Worm (Caenorhabditis elegans) whole organism, mixed stage, embryonic: ENCODE measurements around the gene lin-31.

Experiments used
- ceh-83 ChIP-seq: fragments of 200-800 bp; sonication (Bioruptor generic); optimal IDR thresholded peaks from 2 replicates; lab custom pipeline; 2018; ENCODE audit warnings: mild to moderate bottlenecking, missing genetic modification characterization, missing compliant biosample characterization
- elt-3 ChIP-seq: fragments of 150-350 bp; optimal IDR thresholded peaks from 2 replicates; lab custom pipeline; 2014; ENCODE audit warnings: missing biosample characterization, missing genetic modification characterization
- mab-5 ChIP-seq: fragments of 150-350 bp; optimal IDR thresholded peaks from 2 replicates; lab custom pipeline; 2014; ENCODE audit warnings: missing biosample characterization, missing genetic modification characterization
- mep-1 ChIP-seq: fragments of 150-350 bp; optimal IDR thresholded peaks from 2 replicates; lab custom pipeline; 2017; ENCODE audit warnings: missing biosample characterization, missing genetic modification reagents, missing genetic modification characterization, inconsistent platforms
- nhr-12 ChIP-seq: fragments of 150-350 bp; optimal IDR thresholded peaks from 2 replicates; lab custom pipeline; 2014; ENCODE audit warnings: missing biosample characterization, missing genetic modification characterization
- nhr-2 ChIP-seq: fragments of 150-350 bp; optimal IDR thresholded peaks from 2 replicates; lab custom pipeline; 2014; ENCODE audit warnings: missing biosample characterization, missing genetic modification characterization
- nhr-237 ChIP-seq: fragments of 150-350 bp; optimal IDR thresholded peaks from 2 replicates; lab custom pipeline; 2014; ENCODE audit warnings: missing biosample characterization, missing genetic modification characterization
- nhr-76 ChIP-seq: sonication (generic microtip); optimal IDR thresholded peaks from 2 replicates; lab custom pipeline; 2017; ENCODE audit warnings: missing biosample characterization, missing genetic modification characterization
- pha-4 ChIP-seq: fragments of 150-350 bp; optimal IDR thresholded peaks from 2 replicates; lab custom pipeline; 2018; ENCODE audit warnings: missing biosample characterization, missing genetic modification reagents, missing genetic modification characterization
- sem-2 ChIP-seq: fragments of 200-800 bp; sonication (Bioruptor generic); optimal IDR thresholded peaks from 2 replicates; lab custom pipeline; 2018; ENCODE audit warnings: mild to moderate bottlenecking, missing genetic modification characterization, missing compliant biosample characterization
- snpc-4 ChIP-seq: fragments of 150-350 bp; optimal IDR thresholded peaks from 2 replicates; lab custom pipeline; 2014; ENCODE audit warnings: missing biosample characterization, missing genetic modification characterization
- unc-62 ChIP-seq: fragments of 150-350 bp; optimal IDR thresholded peaks from 2 replicates; lab custom pipeline; 2014; ENCODE audit warnings: missing biosample characterization, missing genetic modification reagents, missing genetic modification characterization
- ztf-11 ChIP-seq: fragments of 150-350 bp; optimal IDR thresholded peaks from 2 replicates; lab custom pipeline; 2014; ENCODE audit warnings: missing biosample characterization, missing genetic modification characterization

DNA sequence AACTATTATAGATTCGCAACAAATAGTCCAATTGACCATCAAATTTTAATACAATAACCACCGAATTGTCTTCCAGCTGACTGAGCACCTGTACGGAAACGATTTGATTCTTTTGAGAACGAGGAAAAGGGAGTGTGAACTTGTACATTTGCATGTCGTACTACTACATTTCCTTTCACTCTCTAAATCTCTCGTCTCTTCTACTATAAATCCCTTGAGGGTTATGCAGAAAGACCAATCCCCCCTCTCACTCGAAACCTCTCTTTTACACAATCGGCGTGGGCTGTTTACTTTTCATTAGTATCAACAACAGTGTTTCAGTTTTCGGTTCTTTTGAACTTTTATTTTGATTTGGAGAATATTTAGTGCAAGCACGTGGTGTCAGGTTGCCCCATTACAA, 19.8 kb downstream of the lin-31 start:
- TF ChIP-seq nhr-237 (tag; lab: Kevin White, UChicago), result no peak
- TF ChIP-seq nhr-76 (tag; lab: Kevin White, UChicago), result no peak
- TF ChIP-seq nhr-12 (tag; lab: Kevin White, UChicago), result no peak
- no peak for TF ChIP-seq sem-2 (GFP tag; lab: Kevin White, UChicago)
- TF ChIP-seq nhr-2 (tag; lab: Kevin White, UChicago), result no peak
- no peak for TF ChIP-seq elt-3 (tag; lab: Kevin White, UChicago)
- TF ChIP-seq mep-1 (tag; lab: Kevin White, UChicago), result no peak
- no peak for TF ChIP-seq ztf-11 (tag; lab: Kevin White, UChicago)
- TF ChIP-seq mab-5, result no peak
- TF ChIP-seq ceh-83 (GFP tag; lab: Kevin White, UChicago), result no peak
- TF ChIP-seq snpc-4, result no peak
- no peak for TF ChIP-seq unc-62 (GFP tag; lab: Kevin White, UChicago)
- peak; percentile 32 for TF ChIP-seq pha-4 (tag; lab: Kevin White, UChicago)
